Worm (Caenorhabditis elegans): Measurements from ENCODE around the gene F21F8.5.

- TF ChIP-seq skn-1 (tag; optimal IDR thresholded peaks at IDR 0.05) (no peak), ZK546.5 (tag; optimal IDR thresholded peaks at IDR 0.05) (no peak), ama-1 (optimal IDR thresholded peaks at IDR 0.05) (no peak), aly-2 (tag; optimal IDR thresholded peaks at IDR 0.05) (no peak), nhr-11 (tag; optimal IDR thresholded peaks at IDR 0.05) (no peak)
Observed at ce11 chrV:8306366-8306765, 40.2 kb upstream of the F21F8.5 start, which contains the start of gene W02D7.8.
